Fruit fly (Drosophila melanogaster): Measurements from ENCODE around the gene Mur18B.
A peak's percentile ranks its signal among the peaks of the same experiment; 100 is the strongest.

Gene Mur18B

DNA sequence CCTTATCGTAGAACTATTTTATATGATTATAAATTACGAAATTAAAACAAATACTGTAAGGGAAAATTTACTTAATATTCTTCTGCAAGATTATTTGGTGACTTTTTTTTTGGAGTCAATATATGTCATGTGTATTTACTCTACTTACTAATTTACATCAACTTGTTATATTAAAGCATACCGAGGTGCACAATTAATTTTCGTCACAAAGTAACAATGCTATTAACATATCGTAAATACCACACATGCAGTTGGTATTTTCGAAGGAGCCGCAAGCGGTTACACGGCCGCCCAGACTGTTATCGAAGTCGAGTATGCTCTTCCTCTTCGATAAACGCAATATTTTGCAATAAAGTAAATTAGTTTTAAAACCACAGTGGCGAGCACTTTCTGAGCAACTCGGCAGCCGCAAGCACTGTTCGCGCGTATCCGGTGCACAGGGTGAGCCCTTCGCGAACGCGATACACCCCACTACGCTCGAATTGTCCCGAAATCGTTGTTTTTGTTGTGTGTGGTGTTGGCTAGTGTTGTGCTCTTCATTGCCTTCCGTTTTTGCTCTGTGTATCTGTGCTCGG is 48.6 kb downstream of the Mur18B start, which contains the start of gene Vav (continued):
- TF ChIP-seq E2f2 (GFP tag; IDR thresholded peaks at IDR 0.05) = peak; percentile 53; the same call in 1 of the 2 replicates
- no peak for TF ChIP-seq CG10366 (GFP tag; IDR thresholded peaks at IDR 0.05)
- peak; percentile 40; the same call in 1 of the 2 replicates for TF ChIP-seq ato (GFP tag; IDR thresholded peaks at IDR 0.05; ENCODE audit: partially characterized antibody)
- TF ChIP-seq HmgZ (tag; optimal IDR thresholded peaks at IDR 0.05) = peak; percentile 3
- no peak for TF ChIP-seq croc (GFP tag; conservative IDR thresholded peaks at IDR 0.05)
- TF ChIP-seq mld (GFP tag; IDR thresholded peaks at IDR 0.05; ENCODE audit: partially characterized antibody) = 0 out of 3 replicates have a peak, but pooled peaks have one; percentile 28
- TF ChIP-seq CG13287 (GFP tag; IDR thresholded peaks at IDR 0.05; ENCODE audit: partially characterized antibody) = peak; percentile 50
- TF ChIP-seq CG9437 (GFP tag; optimal IDR thresholded peaks at IDR 0.05) = no peak
- TF ChIP-seq cg (GFP tag; optimal IDR thresholded peaks at IDR 0.05) = peak; percentile 2
- TF ChIP-seq Med (GFP tag) = peak; percentile 65
- no peak for TF ChIP-seq CG17612 (GFP tag; IDR thresholded peaks at IDR 0.05)
- TF ChIP-seq row (GFP tag; IDR thresholded peaks at IDR 0.05) = peak; percentile 27; the same call in 1 of the 3 replicates
- TF ChIP-seq CG10959 (GFP tag; IDR thresholded peaks at IDR 0.05) = no peak
- no peak for TF ChIP-seq bigmax (GFP tag; optimal IDR thresholded peaks at IDR 0.05)
- no peak for TF ChIP-seq CG7839 (tag; optimal IDR thresholded peaks at IDR 0.05)
- TF ChIP-seq Fer2 (tag; optimal IDR thresholded peaks at IDR 0.05) = no peak
- no peak for TF ChIP-seq chn (GFP tag; optimal IDR thresholded peaks at IDR 0.05)
- TF ChIP-seq gfzf (GFP tag; optimal IDR thresholded peaks at IDR 0.05) = peak; percentile 72
- no peak for TF ChIP-seq cwo (GFP tag; optimal IDR thresholded peaks at IDR 0.05)
- no peak for TF ChIP-seq hth (optimal IDR thresholded peaks at IDR 0.05)
- TF ChIP-seq klu (GFP tag; IDR thresholded peaks at IDR 0.05) = no peak
- TF ChIP-seq CG15696 (tag; optimal IDR thresholded peaks at IDR 0.05) = no peak
- TF ChIP-seq ftz-f1 (GFP tag; optimal IDR thresholded peaks at IDR 0.05) = no peak
- TF ChIP-seq Hr51 (GFP tag; optimal IDR thresholded peaks at IDR 0.05) = no peak
- TF ChIP-seq sim (GFP tag; IDR thresholded peaks at IDR 0.05) = no peak
- TF ChIP-seq MTF-1 (GFP tag; optimal IDR thresholded peaks at IDR 0.05; ENCODE audit: borderline replicate concordance) = peak; percentile 34
- TF ChIP-seq Chrac-16 (GFP tag; optimal IDR thresholded peaks at IDR 0.05) = no peak
- TF ChIP-seq CG31441 (GFP tag; IDR thresholded peaks at IDR 0.05) = no peak
- peak; percentile 38 for TF ChIP-seq Jarid2 (GFP tag; optimal IDR thresholded peaks at IDR 0.05)
- no peak for TF ChIP-seq HLH3B (GFP tag; IDR thresholded peaks at IDR 0.05)
- TF ChIP-seq Doc3 (GFP tag; IDR thresholded peaks at IDR 0.05; ENCODE audit: partially characterized antibody) = no peak
- no peak for TF ChIP-seq inv (GFP tag; IDR thresholded peaks at IDR 0.05; ENCODE audit: partially characterized antibody)
- no peak for TF ChIP-seq her (GFP tag; optimal IDR thresholded peaks at IDR 0.05)
- peak; percentile 73 for TF ChIP-seq Dref (GFP tag; IDR thresholded peaks at IDR 0.05)
- peak; percentile 38 for TF ChIP-seq CG15514 (GFP tag; optimal IDR thresholded peaks at IDR 0.05)
- no peak for TF ChIP-seq nmo (GFP tag; optimal IDR thresholded peaks at IDR 0.05)
- no peak for TF ChIP-seq ttk (GFP tag; IDR thresholded peaks at IDR 0.05)
- TF ChIP-seq CG6654 (GFP tag; optimal IDR thresholded peaks at IDR 0.05) = no peak
- no peak for TF ChIP-seq CG8359 (GFP tag; optimal IDR thresholded peaks at IDR 0.05; ENCODE audit: borderline replicate concordance)
- TF ChIP-seq CG1603 (tag; optimal IDR thresholded peaks at IDR 0.05) = no peak
- TF ChIP-seq Hsf (GFP tag; optimal IDR thresholded peaks at IDR 0.05) = no peak
- TF ChIP-seq CG12104 (GFP tag; optimal IDR thresholded peaks at IDR 0.05) = no peak
- TF ChIP-seq tna (GFP tag; IDR thresholded peaks at IDR 0.05; ENCODE audit: partially characterized antibody) = peak; percentile 50; the same call in 1 of the 2 replicates
- TF ChIP-seq CG11247 (GFP tag; IDR thresholded peaks at IDR 0.05) = no peak
- TF ChIP-seq CG17186 (GFP tag; optimal IDR thresholded peaks at IDR 0.05) = no peak
- TF ChIP-seq zfh2 (GFP tag; optimal IDR thresholded peaks at IDR 0.05) = no peak
- no peak for TF ChIP-seq CG11696 (GFP tag; IDR thresholded peaks at IDR 0.05)
- no peak for TF ChIP-seq jigr1 (GFP tag; IDR thresholded peaks at IDR 0.05)
- no peak for TF ChIP-seq PHDP (tag; optimal IDR thresholded peaks at IDR 0.05)
